Fruit fly (Drosophila melanogaster): ENCODE data around the gene CG3739.

CG3739 gene

DNA sequence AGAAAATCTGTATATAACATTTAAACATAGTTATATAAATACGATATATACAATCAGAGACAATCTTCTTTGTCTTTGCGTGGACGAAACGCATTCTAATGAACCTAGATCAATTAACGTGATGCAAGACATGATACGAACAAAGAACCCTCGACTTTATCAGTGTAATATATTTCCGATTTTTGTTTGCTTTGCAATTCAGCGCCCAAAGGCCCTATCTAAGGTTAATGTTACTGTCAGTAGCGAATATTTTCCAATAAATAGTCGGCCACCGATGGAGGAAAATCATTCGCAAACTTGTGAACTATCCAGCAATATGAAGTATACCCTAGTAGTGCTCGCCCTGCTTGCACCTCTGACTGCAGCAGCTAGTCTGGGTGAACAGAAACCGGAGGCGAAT, at the start of gene CG3739:
CG3739 (plus strand) TSS at position 301 of the 400 bp plus-strand sequence.
- TF ChIP-seq psq (optimal IDR thresholded peaks at IDR 0.05) (no peak), EcR (GFP tag; optimal IDR thresholded peaks at IDR 0.05) (no peak)

DNA sequence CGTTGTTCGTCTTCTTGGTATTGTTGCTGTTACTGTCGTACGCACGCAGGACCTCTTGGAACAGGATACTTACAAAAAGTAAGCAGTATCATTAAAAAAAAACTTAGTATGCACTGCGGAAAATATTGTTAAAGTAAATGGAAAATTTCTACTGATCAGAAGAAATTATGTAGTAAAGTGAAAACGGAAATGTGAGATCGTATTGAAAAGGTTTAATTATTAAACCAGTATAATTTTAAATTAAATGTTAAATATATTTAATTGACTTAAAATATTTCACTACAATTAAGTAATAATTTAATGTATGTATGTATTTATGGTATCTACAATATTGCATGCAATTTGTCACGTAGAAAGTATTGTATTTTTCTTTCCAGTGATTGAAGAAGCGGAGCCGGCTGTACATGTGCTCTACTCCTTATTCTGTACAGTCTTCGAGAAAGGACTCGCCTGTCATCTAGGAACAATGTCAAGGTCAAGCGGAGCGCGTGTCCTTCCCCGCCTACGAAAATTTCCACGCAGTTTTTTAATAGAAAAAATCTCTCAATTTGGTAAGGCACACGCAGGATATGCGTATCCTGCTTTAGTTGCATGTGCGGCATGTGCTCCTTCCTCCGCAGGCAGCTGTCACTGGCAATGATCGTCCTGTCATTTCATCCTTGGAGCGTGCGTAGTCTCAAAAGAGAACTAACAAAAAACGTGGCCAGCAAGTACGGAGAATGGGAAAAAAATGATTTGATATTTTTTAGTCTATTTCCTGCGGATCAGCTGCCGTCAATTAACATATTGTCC, 49.4 kb upstream of the CG3739 start:
- no peak for TF ChIP-seq usp (GFP tag; optimal IDR thresholded peaks at IDR 0.05)
- no peak for TF ChIP-seq EcR (GFP tag; optimal IDR thresholded peaks at IDR 0.05)
- TF ChIP-seq pan (optimal IDR thresholded peaks at IDR 0.05): no peak
- no peak for TF ChIP-seq psq (optimal IDR thresholded peaks at IDR 0.05)
- no peak for TF ChIP-seq CG8478 (optimal IDR thresholded peaks at IDR 0.05)
- no peak for TF ChIP-seq Dll (optimal IDR thresholded peaks at IDR 0.05)

DNA sequence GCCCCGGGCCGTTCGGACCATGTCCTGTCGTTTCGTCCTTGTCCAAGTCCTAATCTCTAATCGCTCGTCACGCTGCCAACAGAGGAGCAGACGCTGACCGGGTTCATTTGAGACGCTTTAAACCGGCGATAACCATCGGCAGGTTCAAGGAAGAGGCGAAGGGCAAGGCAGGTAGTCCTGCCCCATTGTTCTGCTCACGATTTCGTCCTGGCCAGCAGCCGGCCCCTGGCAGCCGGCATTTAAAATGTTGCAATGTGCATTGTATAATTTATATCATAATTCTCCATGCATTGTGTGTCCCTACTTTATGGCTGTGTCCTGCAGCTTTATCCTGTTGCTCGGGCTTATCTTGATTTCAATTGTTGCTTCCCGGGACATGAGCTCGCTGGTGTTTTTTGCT, 47.9 kb upstream of the CG3739 start:
- no peak for TF ChIP-seq Dll (optimal IDR thresholded peaks at IDR 0.05)
- no peak for TF ChIP-seq pan (optimal IDR thresholded peaks at IDR 0.05)
- TF ChIP-seq EcR (GFP tag; optimal IDR thresholded peaks at IDR 0.05): no peak
- TF ChIP-seq psq (optimal IDR thresholded peaks at IDR 0.05): no peak
- TF ChIP-seq usp (GFP tag; optimal IDR thresholded peaks at IDR 0.05): no peak
- TF ChIP-seq CG8478 (optimal IDR thresholded peaks at IDR 0.05): no peak

DNA sequence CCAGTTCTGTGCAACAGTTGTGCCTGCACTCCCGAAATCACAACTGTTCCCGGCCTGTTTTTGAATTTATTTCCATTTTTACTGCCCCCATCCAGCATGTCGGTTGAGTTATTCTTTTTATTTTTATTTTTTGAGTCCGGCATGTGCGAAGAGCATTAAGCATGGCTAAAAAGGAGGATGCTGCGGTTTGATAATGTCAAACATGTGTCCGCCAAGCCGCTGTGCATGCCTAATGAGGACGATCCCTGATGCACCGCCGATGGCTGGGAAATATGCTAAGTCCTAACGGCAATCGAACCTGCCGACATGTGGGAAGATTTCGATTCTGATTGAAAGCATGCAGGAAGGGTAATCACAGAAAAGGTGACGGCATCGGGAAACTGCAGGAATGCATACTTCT, 46.6 kb upstream of the CG3739 start:
- TF ChIP-seq usp (GFP tag; optimal IDR thresholded peaks at IDR 0.05): no peak
- no peak for TF ChIP-seq psq (optimal IDR thresholded peaks at IDR 0.05)
- no peak for TF ChIP-seq EcR (GFP tag; optimal IDR thresholded peaks at IDR 0.05)

dm6 chr3R:19347678-19348077, 45.5 kb upstream of the CG3739 start:
- TF ChIP-seq psq (optimal IDR thresholded peaks at IDR 0.05) (no peak), EcR (GFP tag; optimal IDR thresholded peaks at IDR 0.05) (no peak), Dll (optimal IDR thresholded peaks at IDR 0.05) (no peak), pan (optimal IDR thresholded peaks at IDR 0.05) (no peak), usp (GFP tag; optimal IDR thresholded peaks at IDR 0.05) (no peak), CG8478 (optimal IDR thresholded peaks at IDR 0.05) (no peak)

dm6 chr3R:19350375-19350943, 42.7 kb upstream of the CG3739 start:
- TF ChIP-seq usp (GFP tag; optimal IDR thresholded peaks at IDR 0.05): no peak
- no peak for TF ChIP-seq psq (optimal IDR thresholded peaks at IDR 0.05)
- no peak for TF ChIP-seq CG8478 (optimal IDR thresholded peaks at IDR 0.05)
- no peak for TF ChIP-seq EcR (GFP tag; optimal IDR thresholded peaks at IDR 0.05)
- no peak for TF ChIP-seq pan (optimal IDR thresholded peaks at IDR 0.05)
- TF ChIP-seq Dll (optimal IDR thresholded peaks at IDR 0.05): no peak

dm6 chr3R:19352121-19352520, 41.0 kb upstream of the CG3739 start:
- TF ChIP-seq psq (optimal IDR thresholded peaks at IDR 0.05) (no peak), CG8478 (optimal IDR thresholded peaks at IDR 0.05) (no peak), pan (optimal IDR thresholded peaks at IDR 0.05) (no peak), EcR (GFP tag; optimal IDR thresholded peaks at IDR 0.05) (no peak), usp (GFP tag; optimal IDR thresholded peaks at IDR 0.05) (no peak), Dll (optimal IDR thresholded peaks at IDR 0.05) (no peak)

dm6 chr3R:19353751-19354150, 39.4 kb upstream of the CG3739 start, which contains the start of gene CG43203:
Gene CG43203, plus strand, starts transcription at chr3R:19354051.
- TF ChIP-seq pan (optimal IDR thresholded peaks at IDR 0.05) (no peak), psq (optimal IDR thresholded peaks at IDR 0.05) (no peak), usp (GFP tag; optimal IDR thresholded peaks at IDR 0.05) (no peak), CG8478 (optimal IDR thresholded peaks at IDR 0.05) (no peak), Dll (optimal IDR thresholded peaks at IDR 0.05) (no peak), EcR (GFP tag; optimal IDR thresholded peaks at IDR 0.05) (no peak)

dm6 chr3R:19362879-19363278, 30.3 kb upstream of the CG3739 start:
- no peak for TF ChIP-seq EcR (GFP tag; optimal IDR thresholded peaks at IDR 0.05)
- no peak for TF ChIP-seq usp (GFP tag; optimal IDR thresholded peaks at IDR 0.05)
- no peak for TF ChIP-seq CG8478 (optimal IDR thresholded peaks at IDR 0.05)
- TF ChIP-seq psq (optimal IDR thresholded peaks at IDR 0.05): no peak
- TF ChIP-seq Dll (optimal IDR thresholded peaks at IDR 0.05): no peak
- TF ChIP-seq pan (optimal IDR thresholded peaks at IDR 0.05): no peak

DNA sequence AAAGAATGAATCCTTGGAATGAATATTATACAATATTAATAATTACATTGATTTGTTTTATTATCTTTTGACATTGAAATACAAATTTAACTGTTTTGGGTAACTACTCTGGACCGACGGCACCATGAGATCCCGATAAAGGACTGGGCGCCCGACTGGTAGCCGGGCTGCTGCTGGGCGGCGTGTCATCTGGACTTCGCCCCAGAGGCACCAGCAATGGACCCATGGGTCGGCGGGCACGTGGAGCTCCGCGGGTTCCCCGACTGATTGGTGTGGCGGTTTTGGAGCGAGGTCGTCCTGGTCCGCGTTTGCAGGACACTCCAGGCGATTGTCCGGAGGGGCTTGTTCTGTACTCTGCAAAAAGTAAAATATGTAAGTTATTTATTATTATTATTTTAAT, 24.1 kb upstream of the CG3739 start:
- no peak for TF ChIP-seq EcR (GFP tag; optimal IDR thresholded peaks at IDR 0.05)
- TF ChIP-seq pan (optimal IDR thresholded peaks at IDR 0.05): no peak
- no peak for TF ChIP-seq CG8478 (optimal IDR thresholded peaks at IDR 0.05)
- no peak for TF ChIP-seq usp (GFP tag; optimal IDR thresholded peaks at IDR 0.05)
- TF ChIP-seq Dll (optimal IDR thresholded peaks at IDR 0.05): no peak
- TF ChIP-seq psq (optimal IDR thresholded peaks at IDR 0.05): no peak

- no peak for TF ChIP-seq pan (optimal IDR thresholded peaks at IDR 0.05)
- TF ChIP-seq psq (optimal IDR thresholded peaks at IDR 0.05): no peak
- TF ChIP-seq Dll (optimal IDR thresholded peaks at IDR 0.05): no peak
- TF ChIP-seq EcR (GFP tag; optimal IDR thresholded peaks at IDR 0.05): no peak
- no peak for TF ChIP-seq usp (GFP tag; optimal IDR thresholded peaks at IDR 0.05)
- no peak for TF ChIP-seq CG8478 (optimal IDR thresholded peaks at IDR 0.05)
Observed at dm6 chr3R:19370693-19371092, 22.5 kb upstream of the CG3739 start.

- TF ChIP-seq psq (optimal IDR thresholded peaks at IDR 0.05): no peak
- no peak for TF ChIP-seq Dll (optimal IDR thresholded peaks at IDR 0.05)
- TF ChIP-seq CG8478 (optimal IDR thresholded peaks at IDR 0.05): no peak
- no peak for TF ChIP-seq EcR (GFP tag; optimal IDR thresholded peaks at IDR 0.05)
- no peak for TF ChIP-seq pan (optimal IDR thresholded peaks at IDR 0.05)
- no peak for TF ChIP-seq usp (GFP tag; optimal IDR thresholded peaks at IDR 0.05)
Observed at dm6 chr3R:19374689-19375088, 18.5 kb upstream of the CG3739 start, which contains the start of gene CG3581. Gene CG3581, minus strand, starts transcription at chr3R:19374789.

All from whole organism.